Fruit fly (Drosophila melanogaster): ENCODE measurements around the gene Swip-1.

DNA sequence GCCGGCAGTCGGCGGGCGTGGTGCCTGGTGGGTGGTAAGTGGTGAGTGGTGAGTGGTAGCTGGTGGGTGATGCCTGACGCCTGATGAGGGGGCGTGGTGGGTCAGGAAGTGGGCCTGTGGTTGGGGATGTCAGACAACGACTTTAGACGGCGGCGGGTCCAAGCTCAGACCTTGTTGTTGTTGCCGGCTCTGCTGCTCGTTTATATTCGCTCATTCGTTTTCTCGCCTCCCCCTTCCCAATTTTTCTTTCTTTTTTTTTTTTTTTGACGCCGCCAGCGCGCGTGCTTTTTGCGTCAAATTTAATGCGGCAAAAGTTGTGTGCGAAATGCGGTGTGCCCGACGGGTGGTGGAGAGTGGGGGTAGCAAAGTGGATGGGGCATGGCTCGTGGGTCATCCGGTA is 32.6 kb upstream of the Swip-1 start:
- no peak for TF ChIP-seq CG8478 (optimal IDR thresholded peaks at IDR 0.05)
- TF ChIP-seq CTCF (optimal IDR thresholded peaks at IDR 0.05), result no peak
